Fruit fly (Drosophila melanogaster): ENCODE measurements around the gene CG7778.

The CG7778 gene

dm6 chr2L:8361204-8361952 is 15.0 kb downstream of the CG7778 start (continued):
- peak; percentile 39 for TF ChIP-seq CG3281 (GFP tag; optimal IDR thresholded peaks at IDR 0.05)
- no peak for TF ChIP-seq CG11560 (tag; IDR thresholded peaks at IDR 0.05)
- no peak for TF ChIP-seq HLH4C (GFP tag; IDR thresholded peaks at IDR 0.05; ENCODE audit: partially characterized antibody)
- TF ChIP-seq dmrt11E (tag; optimal IDR thresholded peaks at IDR 0.05): peak; percentile 13
- peak; percentile 27 for TF ChIP-seq fd96Cb (tag; optimal IDR thresholded peaks at IDR 0.05)
- no peak for TF ChIP-seq croc (GFP tag; conservative IDR thresholded peaks at IDR 0.05)
- no peak for TF ChIP-seq Atf3 (GFP tag; optimal IDR thresholded peaks at IDR 0.05)
- TF ChIP-seq Nf-YB (GFP tag; optimal IDR thresholded peaks at IDR 0.05): no peak
- TF ChIP-seq ac (GFP tag; optimal IDR thresholded peaks at IDR 0.05): no peak

dm6 chr2L:8362273-8362954 is 16.0 kb downstream of the CG7778 start, which contains the start of gene CG7627:
CG7627 (minus strand) TSS chr2L:8362469.
- peak; percentile 53 for TF ChIP-seq sqz (GFP tag; optimal IDR thresholded peaks at IDR 0.05)
- no peak for TF ChIP-seq HLH4C (GFP tag; IDR thresholded peaks at IDR 0.05; ENCODE audit: partially characterized antibody)
- TF ChIP-seq CG11560 (tag; IDR thresholded peaks at IDR 0.05): peak; percentile 63; the same call in 2 of the 3 replicates
- peak; percentile 72 for TF ChIP-seq CG9609 (GFP tag; optimal IDR thresholded peaks at IDR 0.05)
- 0 out of 3 replicates have a peak, but pooled peaks have one; percentile 52 for TF ChIP-seq C15 (GFP tag; IDR thresholded peaks at IDR 0.05)
- peak; percentile 34 for TF ChIP-seq nau (GFP tag; optimal IDR thresholded peaks at IDR 0.05)
- TF ChIP-seq sna (GFP tag; IDR thresholded peaks at IDR 0.05; ENCODE audit: partially characterized antibody): no peak
- TF ChIP-seq mirr (GFP tag; optimal IDR thresholded peaks at IDR 0.05): no peak
- peak; percentile 67; the same call in 2 of the 3 replicates for TF ChIP-seq ci (GFP tag; IDR thresholded peaks at IDR 0.05)
- peak; percentile 39 for TF ChIP-seq CG8359 (GFP tag; optimal IDR thresholded peaks at IDR 0.05; ENCODE audit: borderline replicate concordance)
- TF ChIP-seq ranshi (GFP tag; IDR thresholded peaks at IDR 0.05): peak; percentile 81
- TF ChIP-seq CG18764 (GFP tag; optimal IDR thresholded peaks at IDR 0.05): no peak
- TF ChIP-seq ara (GFP tag; IDR thresholded peaks at IDR 0.05): peak; percentile 71
- no peak for TF ChIP-seq Spps (tag; optimal IDR thresholded peaks at IDR 0.05)
- peak; percentile 67 for TF ChIP-seq pb (GFP tag; optimal IDR thresholded peaks at IDR 0.05)
- TF ChIP-seq ATbp (GFP tag; optimal IDR thresholded peaks at IDR 0.05): peak; percentile 68
- TF ChIP-seq CG10959 (GFP tag; IDR thresholded peaks at IDR 0.05): peak; percentile 45; the same call in 1 of the 2 replicates
- peak; percentile 83 for TF ChIP-seq Ada2b (GFP tag; IDR thresholded peaks at IDR 0.05)
- peak; percentile 26 for TF ChIP-seq CG18011 (GFP tag; optimal IDR thresholded peaks at IDR 0.05)
- peak; percentile 80 for TF ChIP-seq Mrtf (GFP tag; IDR thresholded peaks at IDR 0.05)
- TF ChIP-seq jumu (GFP tag; optimal IDR thresholded peaks at IDR 0.05): peak; percentile 76
- TF ChIP-seq sim (GFP tag; IDR thresholded peaks at IDR 0.05): peak; percentile 57
- no peak for TF ChIP-seq fd64A (GFP tag; optimal IDR thresholded peaks at IDR 0.05)
- TF ChIP-seq Xrp1 (GFP tag; IDR thresholded peaks at IDR 0.05): peak; percentile 83
- no peak for TF ChIP-seq ash1 (GFP tag; optimal IDR thresholded peaks at IDR 0.05)
- no peak for TF ChIP-seq oc (tag; optimal IDR thresholded peaks at IDR 0.05)
- TF ChIP-seq rib (GFP tag; IDR thresholded peaks at IDR 0.05): peak; percentile 57; the same call in 1 of the 2 replicates
- TF ChIP-seq CG13894 (tag; optimal IDR thresholded peaks at IDR 0.05): peak; percentile 75
- peak; percentile 67 for TF ChIP-seq ems (GFP tag; optimal IDR thresholded peaks at IDR 0.05)
- no peak for TF ChIP-seq CG3065 (GFP tag; optimal IDR thresholded peaks at IDR 0.05)
- TF ChIP-seq CG34224 (GFP tag; IDR thresholded peaks at IDR 0.05; ENCODE audit: partially characterized antibody): no peak
- TF ChIP-seq Aef1 (GFP tag; IDR thresholded peaks at IDR 0.05): peak; percentile 75
- no peak for TF ChIP-seq CG43689 (GFP tag; IDR thresholded peaks at IDR 0.05)
- TF ChIP-seq CG12769 (tag; optimal IDR thresholded peaks at IDR 0.05): peak; percentile 69
- no peak for TF ChIP-seq E2f2 (GFP tag; IDR thresholded peaks at IDR 0.05)
- TF ChIP-seq CG7271 (tag; optimal IDR thresholded peaks at IDR 0.05): no peak
- peak; percentile 49 for TF ChIP-seq NC2β (GFP tag; optimal IDR thresholded peaks at IDR 0.05)
- TF ChIP-seq wek (GFP tag; optimal IDR thresholded peaks at IDR 0.05): peak; percentile 30
- TF ChIP-seq CG2889 (GFP tag; IDR thresholded peaks at IDR 0.05): peak; percentile 50; the same call in 1 of the 3 replicates

All from whole organism, embryonic.